Worm (Caenorhabditis elegans): ENCODE measurements around the gene C15B12.1.

The C15B12.1 gene

ce11 chrX:6522634-6523070 is 46.0 kb downstream of the C15B12.1 start (continued):
- TF ChIP-seq repo-1 (tag; optimal IDR thresholded peaks at IDR 0.05) (peak; percentile 69), ztf-25 (GFP tag; IDR thresholded peaks at IDR 0.05) (no peak), nhr-179 (tag; optimal IDR thresholded peaks at IDR 0.05) (no peak), ztf-18 (tag; optimal IDR thresholded peaks at IDR 0.05) (no peak), sptf-2 (GFP tag; optimal IDR thresholded peaks at IDR 0.05) (no peak), bed-1 (GFP tag; IDR thresholded peaks at IDR 0.05) (no peak), chd-7 (tag; optimal IDR thresholded peaks at IDR 0.05) (peak; percentile 87), Y53F4B.3 (GFP tag; IDR thresholded peaks at IDR 0.05) (no peak), tbp1 (GFP tag; optimal IDR thresholded peaks at IDR 0.05) (no peak), atf-7 (tag; optimal IDR thresholded peaks at IDR 0.05) (peak; percentile 93), let-607 (tag; optimal IDR thresholded peaks at IDR 0.05) (peak; percentile 51 to 59), fkh-3 (tag; optimal IDR thresholded peaks at IDR 0.05) (peak; percentile 86), T07F8.4 (tag; optimal IDR thresholded peaks at IDR 0.05) (no peak), pha-4 (tag; optimal IDR thresholded peaks at IDR 0.05) (peak; percentile 8), nfya-2 (GFP tag; IDR thresholded peaks at IDR 0.05) (0 out of 2 replicates have a peak, but pooled peaks have one; percentile 57), lag-1 (GFP tag; IDR thresholded peaks at IDR 0.05) (no peak), hlh-12 (tag; optimal IDR thresholded peaks at IDR 0.05) (no peak), Y95B8A.8 (GFP tag; IDR thresholded peaks at IDR 0.05) (peak; percentile 78; the same call in 1 of the 2 replicates), F10E7.11 (tag; optimal IDR thresholded peaks at IDR 0.05) (peak; percentile 73), ccch-3 (GFP tag; optimal IDR thresholded peaks at IDR 0.05) (no peak), hlh-26 (GFP tag; conservative IDR thresholded peaks at IDR 0.05) (no peak), nfyb-1 (GFP tag; IDR thresholded peaks at IDR 0.05) (peak; percentile 90), B0261.1 (tag; optimal IDR thresholded peaks at IDR 0.05) (no peak), ekl-4 (GFP tag; IDR thresholded peaks at IDR 0.05) (peak; percentile 71), madf-3 (GFP tag; IDR thresholded peaks at IDR 0.05) (0 out of 2 replicates have a peak, but pooled peaks have one; percentile 79), nfya-1 (tag; optimal IDR thresholded peaks at IDR 0.05; ENCODE audit: borderline replicate concordance, insufficient read depth) (no peak), lin-54 (GFP tag; optimal IDR thresholded peaks at IDR 0.05) (peak; percentile 47), B0035.1 (tag; optimal IDR thresholded peaks at IDR 0.05) (peak; percentile 29), F57A8.1 (GFP tag; optimal IDR thresholded peaks at IDR 0.05) (no peak), nhr-80 (tag; optimal IDR thresholded peaks at IDR 0.05) (peak; percentile 92), egl-18 (GFP tag; IDR thresholded peaks at IDR 0.05) (no peak), rcor-1 (GFP tag; IDR thresholded peaks at IDR 0.05) (no peak), F39B2.1 (GFP tag; IDR thresholded peaks at IDR 0.05) (no peak), mel-28 (tag; optimal IDR thresholded peaks at IDR 0.05; ENCODE audit: borderline replicate concordance) (no peak), F55B11.4 (tag; optimal IDR thresholded peaks at IDR 0.05; ENCODE audit: borderline replicate concordance, insufficient read depth) (no peak), dpl-1 (GFP tag; optimal IDR thresholded peaks at IDR 0.05) (no peak), cebp-2 (GFP tag; IDR thresholded peaks at IDR 0.05) (0 out of 2 replicates have a peak, but pooled peaks have one; percentile 81), ztf-6 (GFP tag; IDR thresholded peaks at IDR 0.05) (no peak), ztf-28 (GFP tag; IDR thresholded peaks at IDR 0.05) (no peak), T26A5.8 (tag; optimal IDR thresholded peaks at IDR 0.05) (no peak), F22D6.2 (tag; optimal IDR thresholded peaks at IDR 0.05) (no peak), attf-6 (GFP tag; IDR thresholded peaks at IDR 0.05) (no peak)

All from whole organism, young adult.